Fruit fly (Drosophila melanogaster) whole organism, embryonic: ENCODE results near the gene Spn28Db.

Source experiments
- ATbp ChIP-seq: fragments of 200-800 bp; sonication (Bioruptor generic); optimal IDR thresholded peaks from 2 replicates; lab custom pipeline; 2017; ENCODE audit warnings: missing biosample characterization, mild to moderate bottlenecking, missing genetic modification characterization, missing genetic modification reagents
- Aef1 ChIP-seq: fragments of 200-800 bp; sonication (Bioruptor generic); IDR thresholded peaks from 3 replicates; pipeline ENCODE4 v1.3.6; 2022; ENCODE audit warnings: missing biosample characterization, missing genetic modification characterization
- Awh ChIP-seq: fragments of 200-800 bp; sonication (Bioruptor generic); IDR thresholded peaks from 2 replicates; pipeline ENCODE4, ENCODE4 v1.3.6; 2022; ENCODE audit warnings: missing biosample characterization, missing genetic modification characterization
- Blimp-1 ChIP-seq: fragments of 200-800 bp; sonication (Bioruptor generic); optimal IDR thresholded peaks from 3 replicates; lab custom pipeline; 2018; ENCODE audit warnings: missing biosample characterization, missing genetic modification characterization, mild to moderate bottlenecking, moderate library complexity, missing genetic modification reagents
- CG10267 ChIP-seq: fragments of 200-800 bp; sonication (Bioruptor generic); optimal IDR thresholded peaks from 2 replicates; lab custom pipeline; 2018; ENCODE audit warnings: missing biosample characterization, mild to moderate bottlenecking, missing genetic modification characterization, moderate library complexity
- CG11696 ChIP-seq: fragments of 200-800 bp; sonication (Bioruptor generic); IDR thresholded peaks from 2 replicates; pipeline ENCODE4 v1.3.6; 2022; ENCODE audit warnings: missing biosample characterization, missing genetic modification characterization
- CG13123 ChIP-seq: fragments of 200-800 bp; sonication (Bioruptor generic); optimal IDR thresholded peaks from 2 replicates; lab custom pipeline; 2016; ENCODE audit warnings: missing biosample characterization, missing genetic modification characterization
- CG13894 ChIP-seq: fragments of 200-800 bp; sonication (Bioruptor generic); optimal IDR thresholded peaks from 3 replicates; lab custom pipeline; 2018; ENCODE audit warnings: missing biosample characterization, mild to moderate bottlenecking, missing genetic modification characterization, moderate library complexity
- CG14710 ChIP-seq: fragments of 200-800 bp; sonication (Bioruptor generic); optimal IDR thresholded peaks from 3 replicates; lab custom pipeline; 2019; ENCODE audit warnings: missing biosample characterization, mild to moderate bottlenecking, missing genetic modification characterization, moderate library complexity
- CG17328 ChIP-seq: fragments of 200-800 bp; sonication (Bioruptor generic); IDR thresholded peaks from 2 replicates; pipeline ENCODE4 v1.3.6; 2022; ENCODE audit warnings: missing biosample characterization, missing genetic modification characterization
- CG17612 ChIP-seq: fragments of 200-800 bp; sonication (Bioruptor generic); IDR thresholded peaks from 2 replicates; pipeline ENCODE4 v1.3.6; 2022; ENCODE audit warnings: missing biosample characterization, missing genetic modification characterization
- CG17802 ChIP-seq: fragments of 200-800 bp; sonication (Bioruptor generic); optimal IDR thresholded peaks from 2 replicates; lab custom pipeline; 2018; ENCODE audit warnings: missing biosample characterization, mild to moderate bottlenecking, missing genetic modification characterization, moderate library complexity
- CG18262 ChIP-seq: fragments of 200-800 bp; optimal IDR thresholded peaks from 3 replicates; lab custom pipeline; 2019; ENCODE audit warnings: missing biosample characterization, mild to moderate bottlenecking, missing genetic modification characterization, moderate library complexity
- CG33557 ChIP-seq: fragments of 200-800 bp; sonication (Bioruptor generic); optimal IDR thresholded peaks from 2 replicates; lab custom pipeline; 2019; ENCODE audit warnings: missing biosample characterization, mild to moderate bottlenecking, missing genetic modification characterization, moderate library complexity
- CG4404 ChIP-seq: fragments of 200-800 bp; sonication (Bioruptor generic); IDR thresholded peaks from 2 replicates; pipeline ENCODE4 v1.3.6; 2022; ENCODE audit warnings: missing biosample characterization, missing genetic modification characterization
- CG6854 ChIP-seq: fragments of 200-800 bp; sonication (Bioruptor generic); optimal IDR thresholded peaks from 3 replicates; lab custom pipeline; 2017; ENCODE audit warnings: missing biosample characterization, mild to moderate bottlenecking, missing genetic modification characterization
- CG7786 ChIP-seq: fragments of 200-800 bp; sonication (Bioruptor generic); optimal IDR thresholded peaks from 2 replicates; lab custom pipeline; 2016; ENCODE audit warnings: missing biosample characterization, missing genetic modification characterization
- CG7963 ChIP-seq: fragments of 200-800 bp; sonication (Bioruptor generic); IDR thresholded peaks from 3 replicates; pipeline ENCODE4 v1.3.6; 2022; ENCODE audit warnings: missing biosample characterization, missing genetic modification characterization; ENCODE audit not compliant: partially characterized antibody
- CG9817 ChIP-seq: fragments of 200-800 bp; sonication (Bioruptor generic); optimal IDR thresholded peaks from 2 replicates; lab custom pipeline; 2018; ENCODE audit warnings: missing biosample characterization, mild to moderate bottlenecking, missing genetic modification characterization, moderate library complexity
- Camta ChIP-seq: fragments of 200-800 bp; sonication (Bioruptor generic); optimal IDR thresholded peaks from 2 replicates; lab custom pipeline; 2016; ENCODE audit warnings: missing biosample characterization, missing genetic modification characterization
- Deaf1 ChIP-seq: fragments of 200-800 bp; optimal IDR thresholded peaks from 3 replicates; lab custom pipeline; 2019; ENCODE audit warnings: missing biosample characterization, mild to moderate bottlenecking, missing genetic modification characterization, moderate library complexity
- E2f2 ChIP-seq: fragments of 200-800 bp; sonication (Bioruptor generic); IDR thresholded peaks from 2 replicates; pipeline ENCODE4 v1.3.6; 2022; ENCODE audit warnings: missing biosample characterization, missing genetic modification characterization
- Hey ChIP-seq: fragments of 200-800 bp; sonication (Bioruptor generic); optimal IDR thresholded peaks from 3 replicates; lab custom pipeline; 2018; ENCODE audit warnings: missing biosample characterization, mild to moderate bottlenecking, missing genetic modification characterization
- HmgZ ChIP-seq: fragments of 200-800 bp; sonication (Bioruptor generic); optimal IDR thresholded peaks from 2 replicates; lab custom pipeline; 2018; ENCODE audit warnings: missing biosample characterization, mild to moderate bottlenecking, missing genetic modification characterization
- Hr78 ChIP-seq, 2 experiments: fragments of 200-800 bp in 1 of 2; fragments of >200 bp in 1 of 2; sonication (Bioruptor generic) in 1 of 2; optimal IDR thresholded peaks; 2 replicates each; lab custom pipeline; 2017 to 2019; ENCODE audit warnings: missing biosample characterization in 2 of 2, missing genetic modification characterization in 2 of 2, mild to moderate bottlenecking in 1 of 2, moderate library complexity in 1 of 2
- Med ChIP-seq: fragments of 200-800 bp; sonication (Bioruptor generic); peaks from one replicate; lab custom pipeline; 2016; ENCODE audit warnings: missing biosample characterization, missing genetic modification characterization, mild to moderate bottlenecking, inconsistent platforms, moderate library complexity
- PHDP ChIP-seq: fragments of 200-800 bp; sonication (Bioruptor generic); optimal IDR thresholded peaks from 3 replicates; lab custom pipeline; 2018; ENCODE audit warnings: missing biosample characterization, mild to moderate bottlenecking, missing genetic modification characterization, moderate library complexity
- Ptx1 ChIP-seq: fragments of 200-800 bp; sonication (Bioruptor generic); IDR thresholded peaks from 2 replicates; pipeline ENCODE4 v1.3.6; 2022; ENCODE audit warnings: missing biosample characterization, missing genetic modification characterization
- abd-A ChIP-seq: fragments of 200-800 bp; sonication (Bioruptor generic); optimal IDR thresholded peaks from 3 replicates; lab custom pipeline; 2019; ENCODE audit warnings: missing biosample characterization, mild to moderate bottlenecking, missing genetic modification characterization, moderate library complexity
- amos ChIP-seq: fragments of 200-800 bp; sonication (Bioruptor generic); IDR thresholded peaks from 2 replicates; pipeline ENCODE4 v1.3.6; 2022; ENCODE audit warnings: missing biosample characterization, missing genetic modification characterization; ENCODE audit not compliant: partially characterized antibody
- dmrt11E ChIP-seq: fragments of 200-800 bp; sonication (Bioruptor generic); optimal IDR thresholded peaks from 3 replicates; lab custom pipeline; 2018; ENCODE audit warnings: missing biosample characterization, mild to moderate bottlenecking, missing genetic modification characterization, moderate library complexity
- esg ChIP-seq: fragments of 200-800 bp; sonication (Bioruptor generic); conservative IDR thresholded peaks from 2 replicates; pipeline ENCODE4 v1.3.6; 2022; ENCODE audit warnings: missing biosample characterization, missing genetic modification characterization
- ind ChIP-seq: fragments of 200-800 bp; sonication (Bioruptor generic); optimal IDR thresholded peaks from 3 replicates; lab custom pipeline; 2016; ENCODE audit warnings: missing biosample characterization, missing genetic modification characterization
- ken ChIP-seq: fragments of 200-800 bp; sonication (Bioruptor generic); IDR thresholded peaks from 3 replicates; pipeline ENCODE4 v1.3.6; 2022; ENCODE audit warnings: missing biosample characterization, missing genetic modification characterization
- pho ChIP-seq: fragments of 200-800 bp; sonication (Bioruptor generic); optimal IDR thresholded peaks from 2 replicates; lab custom pipeline; 2016; ENCODE audit warnings: missing biosample characterization, missing genetic modification characterization
- phol ChIP-seq: fragments of 200-800 bp; sonication (Bioruptor generic); optimal IDR thresholded peaks from 3 replicates; lab custom pipeline; 2018; ENCODE audit warnings: missing biosample characterization, mild to moderate bottlenecking, missing genetic modification characterization, moderate library complexity
- rib ChIP-seq: fragments of 200-800 bp; sonication (Bioruptor generic); IDR thresholded peaks from 2 replicates; pipeline ENCODE4 v1.3.6; 2022; ENCODE audit warnings: missing biosample characterization, missing genetic modification characterization
- zen2 ChIP-seq: fragments of 200-800 bp; sonication (Bioruptor generic); IDR thresholded peaks from 3 replicates; pipeline ENCODE4 v1.3.6; 2022; ENCODE audit warnings: missing biosample characterization, missing genetic modification characterization; ENCODE audit not compliant: partially characterized antibody

The Spn28Db gene

DNA sequence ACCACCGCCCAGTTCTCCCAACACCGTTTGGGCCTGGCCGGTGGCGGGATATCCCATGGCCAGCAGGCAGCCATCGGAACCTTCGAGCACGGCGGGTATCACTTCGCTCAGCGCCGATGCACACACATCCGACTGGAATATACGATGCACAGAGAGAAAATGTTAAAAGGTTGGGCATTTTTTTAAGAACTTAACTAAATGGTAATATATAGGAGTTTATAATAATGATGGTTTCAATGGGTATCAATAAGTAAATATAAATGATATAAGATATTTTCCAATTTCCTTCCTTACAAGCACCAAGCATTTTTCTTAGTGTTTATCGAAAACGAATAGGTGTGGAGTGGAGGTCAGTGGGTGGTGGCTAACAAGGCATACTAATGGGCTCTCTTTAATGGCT, 38.9 kb downstream of the Spn28Db start (continued):
- TF ChIP-seq Camta (GFP tag; lab: Kevin White, UChicago) (no peak), CG9817 (tag; lab: Kevin White, UChicago) (peak; percentile 19), ken (GFP tag; lab: Robert Waterston, UW) (0 out of 3 replicates have a peak, but pooled peaks have one; percentile 10), ATbp (GFP tag; lab: Kevin White, UChicago) (peak; percentile 5), CG17612 (no peak), PHDP (tag; lab: Kevin White, UChicago) (peak; percentile 43), esg (0 out of 2 replicates have a peak, but pooled peaks have one; percentile 8), phol (tag; lab: Kevin White, UChicago) (peak; percentile 51), dmrt11E (tag; lab: Kevin White, UChicago) (peak; percentile 26), CG11696 (GFP tag; lab: Robert Waterston, UW) (no peak), Blimp-1 (GFP tag; lab: Kevin White, UChicago) (peak; percentile 63), CG17328 (GFP tag; lab: Robert Waterston, UW) (peak; percentile 25; the same call in 1 of the 2 replicates), rib (GFP tag; lab: Robert Waterston, UW) (no peak), amos (GFP tag; lab: Robert Waterston, UW) (no peak), CG18262 (peak; percentile 47), ind (no peak), CG10267 (tag; lab: Kevin White, UChicago) (peak; percentile 29), CG6854 (GFP tag; lab: Kevin White, UChicago) (no peak), Awh (GFP tag; lab: Robert Waterston, UW) (no peak), CG33557 (GFP tag; lab: Kevin White, UChicago) (no peak), CG13123 (no peak), CG4404 (GFP tag; lab: Robert Waterston, UW) (0 out of 2 replicates have a peak, but pooled peaks have one; percentile 20), Deaf1 (tag; lab: Kevin White, UChicago) (peak; percentile 23), E2f2 (GFP tag; lab: Robert Waterston, UW) (peak; percentile 14; the same call in 1 of the 2 replicates), HmgZ (tag; lab: Kevin White, UChicago) (no peak), CG17802 (tag; lab: Kevin White, UChicago) (no peak), Aef1 (GFP tag; lab: Robert Waterston, UW) (no peak), CG14710 (tag; lab: Kevin White, UChicago) (peak; percentile 29)

DNA sequence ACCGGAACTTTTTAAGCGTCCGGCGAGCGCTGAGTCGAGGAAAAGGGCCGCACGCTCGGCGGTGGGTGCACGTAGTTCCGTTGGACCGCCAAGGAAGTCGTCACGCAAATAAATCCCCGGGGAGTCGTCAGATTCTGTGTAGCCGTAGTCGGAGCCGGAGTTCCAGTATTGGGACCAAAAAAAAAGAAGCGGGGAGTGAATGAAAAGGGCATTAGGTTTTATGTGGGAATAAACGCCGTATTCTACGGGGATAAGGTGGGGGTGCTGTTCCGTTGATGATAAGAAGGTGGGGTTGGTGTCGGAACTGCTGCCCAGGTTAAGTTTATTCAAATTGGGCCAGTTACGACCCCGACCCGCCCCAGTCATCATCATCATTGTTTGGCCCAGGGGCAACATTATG, 40.1 kb downstream of the Spn28Db start:
- TF ChIP-seq Hey (peak; percentile 49), CG7963 (GFP tag; lab: Robert Waterston, UW) (no peak), CG13894 (tag; lab: Kevin White, UChicago) (peak; percentile 41), CG7786 (GFP tag; lab: Kevin White, UChicago) (no peak), Med (GFP tag; lab: Kevin White, UChicago) (peak; percentile 61), abd-A (tag; lab: Kevin White, UChicago) (peak; percentile 94), Hr78 (GFP tag; optimal IDR thresholded peaks at IDR 0.05; lab: Kevin White, UChicago) (no peak), pho (GFP tag; lab: Kevin White, UChicago) (no peak), Ptx1 (GFP tag; lab: Robert Waterston, UW) (no peak), zen2 (no peak)
- TF ChIP-seq, all 482 proteins: peak for 4
